Fruit fly (Drosophila melanogaster) whole organism, embryonic: ENCODE results near the gene CG7497.

Experiments
- Asciz ChIP-seq: fragments of 200-800 bp; sonication (Bioruptor generic); optimal IDR thresholded peaks from 2 replicates; lab custom pipeline; 2017; ENCODE audit warnings: missing biosample characterization, mild to moderate bottlenecking, missing genetic modification characterization, missing genetic modification reagents
- BEAF-32 ChIP-seq: fragments of 200-800 bp; sonication (Bioruptor generic); optimal IDR thresholded peaks from 3 replicates; lab custom pipeline; 2017; ENCODE audit warnings: missing biosample characterization, missing genetic modification characterization, mild to moderate bottlenecking, moderate library complexity, missing genetic modification reagents
- CG10959 ChIP-seq: fragments of 200-800 bp; sonication (Bioruptor generic); IDR thresholded peaks from 2 replicates; pipeline ENCODE4 v1.3.6; 2022; ENCODE audit warnings: missing biosample characterization, missing genetic modification characterization
- CG11093 ChIP-seq: fragments of 200-800 bp; sonication (Bioruptor generic); IDR thresholded peaks from 3 replicates; pipeline ENCODE4 v1.3.6; 2022; ENCODE audit warnings: missing biosample characterization, missing genetic modification characterization
- CG11247 ChIP-seq: fragments of 200-800 bp; sonication (Bioruptor generic); IDR thresholded peaks from 2 replicates; pipeline ENCODE4 v1.3.6; 2022; ENCODE audit warnings: missing biosample characterization, missing genetic modification characterization
- CG11695 ChIP-seq: fragments of 200-800 bp; sonication (Bioruptor generic); IDR thresholded peaks from 3 replicates; pipeline ENCODE4 v1.3.6; 2022; ENCODE audit warnings: missing biosample characterization, missing genetic modification characterization
- CG12071 ChIP-seq: fragments of 200-800 bp; sonication (Bioruptor generic); optimal IDR thresholded peaks from 3 replicates; lab custom pipeline; 2018; ENCODE audit warnings: missing biosample characterization, mild to moderate bottlenecking, missing genetic modification characterization
- CG12219 ChIP-seq: fragments of 200-800 bp; sonication (Bioruptor generic); optimal IDR thresholded peaks from 3 replicates; lab custom pipeline; 2018; ENCODE audit warnings: missing biosample characterization, mild to moderate bottlenecking, missing genetic modification characterization
- CG13424 ChIP-seq: fragments of 200-800 bp; sonication (Bioruptor generic); optimal IDR thresholded peaks from 2 replicates; lab custom pipeline; 2019; ENCODE audit warnings: missing biosample characterization, mild to moderate bottlenecking, missing genetic modification characterization, moderate library complexity
- CG15011 ChIP-seq: fragments of 200-800 bp; sonication (Bioruptor generic); optimal IDR thresholded peaks from 3 replicates; lab custom pipeline; 2018; ENCODE audit warnings: missing biosample characterization, mild to moderate bottlenecking, missing genetic modification characterization
- CG15696 ChIP-seq: fragments of 200-800 bp; sonication (Bioruptor generic); optimal IDR thresholded peaks from 2 replicates; lab custom pipeline; 2019; ENCODE audit warnings: missing biosample characterization, mild to moderate bottlenecking, missing genetic modification characterization, moderate library complexity
- CG17186 ChIP-seq: fragments of 200-800 bp; sonication (Bioruptor generic); optimal IDR thresholded peaks from 3 replicates; lab custom pipeline; 2017; ENCODE audit warnings: missing biosample characterization, missing genetic modification reagents, missing genetic modification characterization
- CG17361 ChIP-seq: fragments of 200-800 bp; sonication (Bioruptor generic); IDR thresholded peaks from 3 replicates; pipeline ENCODE4 v1.3.6; 2022; ENCODE audit warnings: missing biosample characterization, missing genetic modification characterization
- CG18011 ChIP-seq: fragments of 200-800 bp; sonication (Bioruptor generic); optimal IDR thresholded peaks from 2 replicates; lab custom pipeline; 2017; ENCODE audit warnings: missing biosample characterization, missing genetic modification characterization, mild to moderate bottlenecking, moderate library complexity, missing genotype
- CG18764 ChIP-seq: fragments of 200-800 bp; sonication (Bioruptor generic); optimal IDR thresholded peaks from 3 replicates; lab custom pipeline; 2016; ENCODE audit warnings: missing biosample characterization, missing genetic modification characterization
- CG2202 ChIP-seq: fragments of 200-800 bp; sonication (Bioruptor generic); optimal IDR thresholded peaks from 2 replicates; lab custom pipeline; 2018; ENCODE audit warnings: missing biosample characterization, mild to moderate bottlenecking, missing genetic modification characterization
- CG2712 ChIP-seq: fragments of 200-800 bp; optimal IDR thresholded peaks from 3 replicates; lab custom pipeline; 2019; ENCODE audit warnings: missing biosample characterization, mild to moderate bottlenecking, missing genetic modification characterization, moderate library complexity
- CG30431 ChIP-seq: fragments of 200-800 bp; sonication (Bioruptor generic); optimal IDR thresholded peaks from 2 replicates; lab custom pipeline; 2017; ENCODE audit warnings: missing biosample characterization, missing genetic modification characterization
- CG4404 ChIP-seq: fragments of 200-800 bp; sonication (Bioruptor generic); IDR thresholded peaks from 2 replicates; pipeline ENCODE4 v1.3.6; 2022; ENCODE audit warnings: missing biosample characterization, missing genetic modification characterization
- CG5245 ChIP-seq: fragments of 200-800 bp; sonication (Bioruptor generic); optimal IDR thresholded peaks from 3 replicates; lab custom pipeline; 2016; ENCODE audit warnings: missing biosample characterization, missing genetic modification characterization
- CG6689 ChIP-seq: fragments of 200-800 bp; sonication (Bioruptor generic); IDR thresholded peaks from 2 replicates; pipeline ENCODE4 v1.3.6; 2022; ENCODE audit warnings: missing biosample characterization, missing genetic modification characterization
- CG7556 ChIP-seq: fragments of 200-800 bp; sonication (Bioruptor generic); optimal IDR thresholded peaks from 2 replicates; lab custom pipeline; 2017; ENCODE audit warnings: missing biosample characterization, mild to moderate bottlenecking, missing genetic modification characterization
- Elba2 ChIP-seq: fragments of 200-800 bp; sonication (Bioruptor generic); optimal IDR thresholded peaks from 3 replicates; lab custom pipeline; 2016; ENCODE audit warnings: missing biosample characterization, missing genetic modification characterization
- H15 ChIP-seq: fragments of 200-800 bp; sonication (Bioruptor generic); IDR thresholded peaks from 3 replicates; pipeline ENCODE4 v1.3.6; 2022; ENCODE audit warnings: missing biosample characterization, missing genetic modification characterization
- H2.0 ChIP-seq: fragments of 200-800 bp; sonication (Bioruptor generic); IDR thresholded peaks from 2 replicates; pipeline ENCODE4 v1.3.6; 2022; ENCODE audit warnings: missing biosample characterization, missing genetic modification characterization
- Hmr ChIP-seq: fragments of 200-800 bp; sonication (Bioruptor generic); optimal IDR thresholded peaks from 3 replicates; lab custom pipeline; 2017; ENCODE audit warnings: mild to moderate bottlenecking, missing biosample characterization, missing genetic modification reagents, missing genetic modification characterization
- Hmx ChIP-seq: fragments of 200-800 bp; sonication (Bioruptor generic); optimal IDR thresholded peaks from 2 replicates; lab custom pipeline; 2016; ENCODE audit warnings: missing biosample characterization, missing genetic modification characterization
- MBD-R2 ChIP-seq: fragments of 200-800 bp; sonication (Bioruptor generic); IDR thresholded peaks from 2 replicates; pipeline ENCODE4 v1.3.6; 2022; ENCODE audit warnings: missing biosample characterization, missing genetic modification characterization
- Max ChIP-seq: fragments of 200-800 bp; sonication (Bioruptor generic); optimal IDR thresholded peaks from 2 replicates; lab custom pipeline; 2016; ENCODE audit warnings: missing biosample characterization, mild to moderate bottlenecking, missing genetic modification characterization
- NC2β ChIP-seq: fragments of 200-800 bp; sonication (Bioruptor generic); optimal IDR thresholded peaks from 2 replicates; lab custom pipeline; 2016; ENCODE audit warnings: missing biosample characterization, missing genetic modification characterization
- Spps ChIP-seq: fragments of 200-800 bp; sonication (Bioruptor generic); optimal IDR thresholded peaks from 2 replicates; lab custom pipeline; 2018; ENCODE audit warnings: missing biosample characterization, mild to moderate bottlenecking, missing genetic modification characterization
- Tbp ChIP-seq: fragments of >200 bp; optimal IDR thresholded peaks from 2 replicates; lab custom pipeline; 2018; ENCODE audit warnings: missing biosample characterization, missing genetic modification characterization
- ab ChIP-seq: fragments of 200-800 bp; sonication (Bioruptor generic); optimal IDR thresholded peaks from 2 replicates; lab custom pipeline; 2016; ENCODE audit warnings: missing biosample characterization, missing genetic modification characterization
- bsh ChIP-seq, 2 experiments: fragments of 200-800 bp; sonication (Bioruptor generic); optimal IDR thresholded peaks; 2 replicates each; lab custom pipeline; 2017 to 2018; ENCODE audit warnings: mild to moderate bottlenecking in 2 of 2, missing biosample characterization in 2 of 2, missing genetic modification characterization in 2 of 2, moderate library complexity in 1 of 2
- cato ChIP-seq: fragments of 200-800 bp; sonication (Bioruptor generic); optimal IDR thresholded peaks from 2 replicates; lab custom pipeline; 2016; ENCODE audit warnings: missing biosample characterization, missing genetic modification characterization, borderline replicate concordance
- ci ChIP-seq: fragments of 200-800 bp; sonication (Bioruptor generic); IDR thresholded peaks from 3 replicates; pipeline ENCODE4 v1.3.6; 2022; ENCODE audit warnings: missing biosample characterization, missing genetic modification characterization
- dmrt99B ChIP-seq: fragments of 200-800 bp; sonication (Bioruptor generic); optimal IDR thresholded peaks from 2 replicates; lab custom pipeline; 2018; ENCODE audit warnings: missing biosample characterization, mild to moderate bottlenecking, missing genetic modification characterization, moderate library complexity
- exex ChIP-seq: fragments of 200-800 bp; sonication (Bioruptor generic); optimal IDR thresholded peaks from 4 replicates; lab custom pipeline; 2018; ENCODE audit warnings: missing biosample characterization, mild to moderate bottlenecking, missing genetic modification characterization, moderate library complexity
- gce ChIP-seq: fragments of 200-800 bp; sonication (Bioruptor generic); IDR thresholded peaks from 3 replicates; pipeline ENCODE4 v1.3.6; 2022; ENCODE audit warnings: missing biosample characterization, missing genetic modification characterization
- grau ChIP-seq: fragments of 200-800 bp; optimal IDR thresholded peaks from 3 replicates; lab custom pipeline; 2019; ENCODE audit warnings: missing biosample characterization, mild to moderate bottlenecking, missing genetic modification characterization, moderate library complexity
- gt ChIP-seq: fragments of 200-800 bp; sonication (Bioruptor generic); IDR thresholded peaks from 2 replicates; pipeline ENCODE4 v1.3.6; 2022; ENCODE audit warnings: missing biosample characterization, missing genetic modification characterization
- mam ChIP-seq: fragments of 200-800 bp; sonication (Bioruptor generic); optimal IDR thresholded peaks from 3 replicates; lab custom pipeline; 2016; ENCODE audit warnings: missing biosample characterization, missing genetic modification characterization
- odd ChIP-seq: fragments of 200-800 bp; sonication (Bioruptor generic); optimal IDR thresholded peaks from 2 replicates; lab custom pipeline; 2017; ENCODE audit warnings: missing biosample characterization, mild to moderate bottlenecking, missing genetic modification characterization
- pnt ChIP-seq: fragments of 200-800 bp; sonication (Bioruptor generic); optimal IDR thresholded peaks from 3 replicates; lab custom pipeline; 2016; ENCODE audit warnings: missing biosample characterization, missing genetic modification characterization
- psq ChIP-seq: fragments of 200-800 bp; sonication (Bioruptor generic); optimal IDR thresholded peaks from 2 replicates; lab custom pipeline; 2017; ENCODE audit warnings: missing biosample characterization, missing genetic modification characterization
- run ChIP-seq: fragments of 200-800 bp; sonication (Bioruptor generic); optimal IDR thresholded peaks from 3 replicates; lab custom pipeline; 2018; ENCODE audit warnings: missing biosample characterization, mild to moderate bottlenecking, missing genetic modification characterization
- slou ChIP-seq: fragments of 200-800 bp; sonication (Bioruptor generic); optimal IDR thresholded peaks from 3 replicates; lab custom pipeline; 2016; ENCODE audit warnings: missing biosample characterization, missing genetic modification characterization
- tx ChIP-seq: fragments of 200-800 bp; sonication (Bioruptor generic); optimal IDR thresholded peaks from 2 replicates; lab custom pipeline; 2016; ENCODE audit warnings: missing biosample characterization, missing genetic modification characterization
- unpg ChIP-seq: fragments of 200-800 bp; sonication (Bioruptor generic); optimal IDR thresholded peaks from 3 replicates; lab custom pipeline; 2018; ENCODE audit warnings: missing biosample characterization, mild to moderate bottlenecking, missing genetic modification characterization, moderate library complexity

The CG7497 gene

dm6 chr3L:17652878-17653700 lies 19.8 kb downstream of the CG7497 start (continued):
- TF ChIP-seq CG13424, result peak; percentile 14
- TF ChIP-seq CG10959, result no peak; the same call in 1 of the 2 replicates
- peak; percentile 19; the same call in 1 of the 3 replicates for TF ChIP-seq ci (GFP tag; lab: Robert Waterston, UW)
- TF ChIP-seq MBD-R2, result peak; percentile 20; the same call in 1 of the 2 replicates
- TF ChIP-seq mam, result peak; percentile 64
- no peak for TF ChIP-seq H2.0 (GFP tag; lab: Robert Waterston, UW)
- peak; percentile 27 for TF ChIP-seq unpg
- TF ChIP-seq NC2β (GFP tag; lab: Kevin White, UChicago), result peak; percentile 82
- TF ChIP-seq CG17361 (GFP tag; lab: Robert Waterston, UW), result no peak
- TF ChIP-seq run (tag; lab: Kevin White, UChicago), result no peak
- TF ChIP-seq Asciz (GFP tag; lab: Kevin White, UChicago), result peak; percentile 88
- TF ChIP-seq grau (tag; lab: Kevin White, UChicago), result peak; percentile 88
- no peak for TF ChIP-seq cato (GFP tag; lab: Kevin White, UChicago)
- no peak for TF ChIP-seq Hmx (GFP tag; lab: Kevin White, UChicago)
- no peak for TF ChIP-seq CG12219
- TF ChIP-seq CG15011 (GFP tag; lab: Kevin White, UChicago), result peak; percentile 68
- TF ChIP-seq gt (GFP tag; lab: Robert Waterston, UW), result no peak
- peak; percentile 41 for TF ChIP-seq slou
- TF ChIP-seq CG18011 (GFP tag; lab: Kevin White, UChicago), result no peak
- TF ChIP-seq CG15696, result peak; percentile 11
- TF ChIP-seq CG11247 (GFP tag; lab: Robert Waterston, UW), result peak; percentile 80
- peak; percentile 74 for TF ChIP-seq Spps (tag; lab: Kevin White, UChicago)
- no peak for TF ChIP-seq Elba2
- TF ChIP-seq CG2202 (tag; lab: Kevin White, UChicago), result peak; percentile 41
- TF ChIP-seq exex (tag; lab: Kevin White, UChicago), result peak; percentile 4
- TF ChIP-seq CG7556 (GFP tag; lab: Kevin White, UChicago), result no peak
- TF ChIP-seq CG2712, result peak; percentile 38
- TF ChIP-seq CG11093, result peak; percentile 68; the same call in 1 of the 3 replicates
- TF ChIP-seq bsh (GFP tag; optimal IDR thresholded peaks at IDR 0.05; lab: Kevin White, UChicago), result peak in 1 of 2 experiments; percentile 56
- TF ChIP-seq Max (GFP tag; lab: Kevin White, UChicago), result peak; percentile 74
- TF ChIP-seq CG5245 (GFP tag; lab: Kevin White, UChicago), result peak; percentile 29
- peak; percentile 49 for TF ChIP-seq odd (GFP tag; lab: Kevin White, UChicago)
- TF ChIP-seq CG30431 (GFP tag; lab: Kevin White, UChicago), result no peak
- TF ChIP-seq dmrt99B (tag; lab: Kevin White, UChicago), result peak; percentile 34
- peak; percentile 59 for TF ChIP-seq Hmr
- TF ChIP-seq CG18764, result peak; percentile 44
- peak; percentile 5 for TF ChIP-seq ab (GFP tag; lab: Kevin White, UChicago)
- TF ChIP-seq CG17186 (GFP tag; lab: Kevin White, UChicago), result no peak
- no peak for TF ChIP-seq CG4404
- TF ChIP-seq H15 (GFP tag; lab: Robert Waterston, UW), result peak; percentile 64
- TF ChIP-seq Tbp, result no peak
- peak; percentile 29 for TF ChIP-seq pnt
- TF ChIP-seq BEAF-32 (GFP tag; lab: Kevin White, UChicago), result no peak
- TF ChIP-seq psq, result no peak
- TF ChIP-seq tx, result no peak
- peak; percentile 37 for TF ChIP-seq CG12071 (GFP tag; lab: Kevin White, UChicago)
- peak; percentile 61 for TF ChIP-seq CG6689
- TF ChIP-seq gce, result peak; percentile 78
- peak; percentile 76 for TF ChIP-seq CG11695
